Worm (Caenorhabditis elegans) whole organism, L4 larva: ENCODE data around the gene Y61B8A.6.

Source experiments
- F10B5.3 ChIP-seq: sonication (generic microtip); optimal IDR thresholded peaks from 2 replicates; lab custom pipeline; 2016; ENCODE audit warnings: mild to moderate bottlenecking, missing genetic modification characterization, missing compliant biosample characterization
- F37D6.2 ChIP-seq: sonication (generic microtip); optimal IDR thresholded peaks from 2 replicates; lab custom pipeline; 2016; ENCODE audit warnings: mild to moderate bottlenecking, missing genetic modification characterization, missing compliant biosample characterization
- F44E2.7 ChIP-seq: fragments of 200-800 bp; sonication (Bioruptor generic); IDR thresholded peaks from 2 replicates; pipeline ENCODE4 v2.1.2; 2022; ENCODE audit warnings: missing genetic modification characterization, missing compliant biosample characterization
- R02D3.7 ChIP-seq: fragments of 150-350 bp; sonication (generic microtip); optimal IDR thresholded peaks from 3 replicates; lab custom pipeline; 2014; ENCODE audit warnings: missing biosample characterization, missing genetic modification characterization
- T20F7.1 ChIP-seq: fragments of 200-800 bp; sonication (Bioruptor generic); optimal IDR thresholded peaks from 2 replicates; lab custom pipeline; 2018; ENCODE audit warnings: mild to moderate bottlenecking, missing genetic modification characterization, missing compliant biosample characterization
- aha-1 ChIP-seq: fragments of 150-350 bp; peaks from one replicate; lab custom pipeline; 2014; ENCODE audit warnings: missing biosample characterization, missing genetic modification characterization
- aly-2 ChIP-seq: sonication (generic microtip); optimal IDR thresholded peaks from 2 replicates; lab custom pipeline; 2018; ENCODE audit warnings: missing biosample characterization, missing genetic modification characterization
- arid-1 ChIP-seq: fragments of 200-800 bp; sonication (Bioruptor generic); conservative IDR thresholded peaks from 2 replicates; pipeline ENCODE4 v1.3.6; 2022; ENCODE audit warnings: missing genetic modification reagents, missing genetic modification characterization, missing compliant biosample characterization
- attf-4 ChIP-seq: sonication (generic microtip); optimal IDR thresholded peaks from 3 replicates; lab custom pipeline; 2017; ENCODE audit warnings: missing biosample characterization, missing genetic modification characterization
- ceh-28 ChIP-seq: fragments of 150-350 bp; optimal IDR thresholded peaks from 2 replicates; lab custom pipeline; 2014; ENCODE audit warnings: missing biosample characterization, missing genetic modification reagents, missing genetic modification characterization
- ceh-44 ChIP-seq: fragments of 200-800 bp; sonication (Bioruptor generic); IDR thresholded peaks from 2 replicates; pipeline ENCODE4 v1.3.6; 2022; ENCODE audit warnings: missing genetic modification reagents, missing genetic modification characterization, missing compliant biosample characterization
- daf-12 ChIP-seq: fragments of 150-350 bp; optimal IDR thresholded peaks from 2 replicates; lab custom pipeline; 2014; ENCODE audit warnings: missing biosample characterization, missing genetic modification reagents, missing genetic modification characterization
- daf-16 ChIP-seq, 3 experiments: sonication (generic microtip); optimal IDR thresholded peaks; 2 replicates each; lab custom pipeline; 2016 to 2017; ENCODE audit warnings: missing genetic modification characterization in 3 of 3, missing genetic modification reagents in 3 of 3, mild to moderate bottlenecking in 2 of 3, missing compliant biosample characterization in 2 of 3, missing biosample characterization in 1 of 3, moderate library complexity in 1 of 3
- dmd-6 ChIP-seq: fragments of 200-800 bp; sonication (Bioruptor generic); IDR thresholded peaks from 2 replicates; pipeline ENCODE4 v1.3.6; 2022; ENCODE audit warnings: missing genetic modification reagents, missing genetic modification characterization, missing compliant biosample characterization
- egl-27 ChIP-seq: sonication (generic microtip); optimal IDR thresholded peaks from 3 replicates; lab custom pipeline; 2017; ENCODE audit warnings: missing biosample characterization, missing genetic modification reagents, missing genetic modification characterization
- hif-1 ChIP-seq, 2 experiments: sonication (generic microtip); optimal IDR thresholded peaks; 2 replicates each; lab custom pipeline; 2016 to 2017; ENCODE audit warnings: missing compliant biosample characterization in 2 of 2, missing genetic modification characterization in 2 of 2, missing genetic modification reagents in 2 of 2, missing genotype in 2 of 2, mild to moderate bottlenecking in 1 of 2
- hlh-11 ChIP-seq: fragments of 200-800 bp; sonication (Bioruptor generic); optimal IDR thresholded peaks from 2 replicates; lab custom pipeline; 2018; ENCODE audit warnings: mild to moderate bottlenecking, missing genetic modification characterization, missing compliant biosample characterization
- lin-13 ChIP-seq: fragments of 150-350 bp; optimal IDR thresholded peaks from 2 replicates; lab custom pipeline; 2014; ENCODE audit warnings: missing biosample characterization, missing genetic modification reagents, missing genetic modification characterization
- madf-9 ChIP-seq: fragments of 200-800 bp; sonication (Bioruptor generic); conservative IDR thresholded peaks from 2 replicates; pipeline ENCODE4 v1.3.6; 2022; ENCODE audit warnings: missing genetic modification reagents, missing genetic modification characterization, missing compliant biosample characterization
- mdt-29 ChIP-seq: fragments of 200-800 bp; sonication (Bioruptor generic); IDR thresholded peaks from 2 replicates; pipeline ENCODE4 v1.3.6; 2022; ENCODE audit warnings: missing genetic modification reagents, missing genetic modification characterization, missing compliant biosample characterization
- nhr-237 ChIP-seq: sonication (generic microtip); optimal IDR thresholded peaks from 2 replicates; lab custom pipeline; 2017; ENCODE audit warnings: missing biosample characterization, missing genetic modification characterization
- nhr-28 ChIP-seq: fragments of 150-350 bp; optimal IDR thresholded peaks from 2 replicates; lab custom pipeline; 2014; ENCODE audit warnings: missing biosample characterization, missing genetic modification characterization
- nhr-48 ChIP-seq: sonication (generic microtip); optimal IDR thresholded peaks from 2 replicates; lab custom pipeline; 2016; ENCODE audit warnings: mild to moderate bottlenecking, missing genetic modification characterization, missing compliant biosample characterization
- nhr-6 ChIP-seq: fragments of 150-350 bp; optimal IDR thresholded peaks from 2 replicates; lab custom pipeline; 2014; ENCODE audit warnings: missing biosample characterization, missing genetic modification characterization
- php-3 ChIP-seq: fragments of 200-800 bp; sonication (Bioruptor generic); IDR thresholded peaks from 2 replicates; pipeline ENCODE4 v1.3.6; 2022; ENCODE audit warnings: missing genetic modification reagents, missing genetic modification characterization, missing compliant biosample characterization
- pqm-1 ChIP-seq: sonication (generic microtip); optimal IDR thresholded peaks from 2 replicates; lab custom pipeline; 2017; ENCODE audit warnings: missing biosample characterization, missing genetic modification characterization
- saeg-2 ChIP-seq: fragments of 200-800 bp; sonication (Bioruptor generic); IDR thresholded peaks from 2 replicates; pipeline ENCODE4 v1.3.6; 2022; ENCODE audit warnings: missing genetic modification reagents, missing genetic modification characterization, missing compliant biosample characterization
- set-16 ChIP-seq: fragments of 200-800 bp; sonication (Bioruptor generic); IDR thresholded peaks from 2 replicates; pipeline ENCODE4 v1.3.6; 2022; ENCODE audit warnings: missing genetic modification reagents, missing genetic modification characterization, missing compliant biosample characterization
- snpc-4 ChIP-seq: fragments of 150-350 bp; optimal IDR thresholded peaks from 2 replicates; lab custom pipeline; 2014; ENCODE audit warnings: missing biosample characterization, missing genetic modification characterization
- spr-3 ChIP-seq: fragments of 200-800 bp; sonication (Bioruptor generic); optimal IDR thresholded peaks from 2 replicates; lab custom pipeline; 2018; ENCODE audit warnings: mild to moderate bottlenecking, missing genetic modification characterization, missing compliant biosample characterization
- unc-62 ChIP-seq, 3 experiments: fragments of 150-350 bp in 1 of 3; sonication (generic microtip); optimal IDR thresholded peaks in 2 of 3; peaks in 1 of 3; 1 replicate in 1 of 3; 2 replicates in 2 of 3; lab custom pipeline; 2014 to 2017; ENCODE audit warnings: missing biosample characterization in 3 of 3, missing genetic modification characterization in 3 of 3, missing genetic modification reagents in 3 of 3, missing genotype in 1 of 3
- vab-7 ChIP-seq: fragments of 200-800 bp; sonication (Bioruptor generic); IDR thresholded peaks from 2 replicates; pipeline ENCODE4 v1.3.6; 2022; ENCODE audit warnings: missing genetic modification reagents, missing genetic modification characterization, missing compliant biosample characterization
- zfp-2 ChIP-seq: sonication (generic microtip); optimal IDR thresholded peaks from 2 replicates; lab custom pipeline; 2016; ENCODE audit warnings: mild to moderate bottlenecking, missing genetic modification characterization, missing compliant biosample characterization

The Y61B8A.6 gene

ce11 chrV:17240579-17241277 is 11.0 kb upstream of the Y61B8A.6 start:
- TF ChIP-seq unc-62 (GFP tag; optimal IDR thresholded peaks at IDR 0.05 in 1 of 2; lab: Kevin White, UChicago) (peak in 1 of 2 experiments; percentile 5), unc-62 (tag; optimal IDR thresholded peaks at IDR 0.05; lab: Kevin White, UChicago) (no peak), dmd-6 (GFP tag; lab: Robert Waterston, UW) (peak; percentile 8; the same call in 1 of the 2 replicates), aly-2 (tag; lab: Kevin White, UChicago) (no peak), attf-4 (tag; lab: Kevin White, UChicago) (no peak), F44E2.7 (GFP tag; lab: Robert Waterston, UW) (no peak), vab-7 (GFP tag; lab: Robert Waterston, UW) (0 out of 2 replicates have a peak, but pooled peaks have one; percentile 16), pqm-1 (peak; percentile 77), set-16 (GFP tag; lab: Robert Waterston, UW) (peak; percentile 81), nhr-28 (tag; lab: Kevin White, UChicago) (peak; percentile 21), daf-16 (GFP tag; optimal IDR thresholded peaks at IDR 0.05; lab: Kevin White, UChicago) (no peak), daf-16 (tag; optimal IDR thresholded peaks at IDR 0.05; lab: Kevin White, UChicago) (peak; percentile 55), spr-3 (no peak)

ce11 chrV:17241278-17241661 is 10.4 kb upstream of the Y61B8A.6 start:
- no peak for TF ChIP-seq daf-16 (GFP tag; optimal IDR thresholded peaks at IDR 0.05; lab: Kevin White, UChicago)
- TF ChIP-seq daf-16 (tag; optimal IDR thresholded peaks at IDR 0.05; lab: Kevin White, UChicago), result peak; percentile 47
- no peak for TF ChIP-seq saeg-2 (GFP tag; lab: Robert Waterston, UW)
- TF ChIP-seq snpc-4 (tag; lab: Kevin White, UChicago), result no peak
- TF ChIP-seq hlh-11 (tag; lab: Kevin White, UChicago), result peak; percentile 53
- peak; percentile 73 for TF ChIP-seq dmd-6 (GFP tag; lab: Robert Waterston, UW)
- TF ChIP-seq F37D6.2 (tag; lab: Kevin White, UChicago), result no peak
- TF ChIP-seq ceh-28 (tag; lab: Kevin White, UChicago), result no peak
- TF ChIP-seq pqm-1, result peak; percentile 86
- no peak for TF ChIP-seq ceh-44 (GFP tag; lab: Robert Waterston, UW)
- no peak for TF ChIP-seq madf-9 (GFP tag; lab: Robert Waterston, UW)
- TF ChIP-seq lin-13 (GFP tag; lab: Kevin White, UChicago), result no peak
- TF ChIP-seq T20F7.1, result no peak
- peak; percentile 47 for TF ChIP-seq nhr-28 (tag; lab: Kevin White, UChicago)
- TF ChIP-seq aly-2 (tag; lab: Kevin White, UChicago), result no peak
- TF ChIP-seq daf-12 (tag; lab: Kevin White, UChicago), result no peak

- no peak for TF ChIP-seq arid-1
- TF ChIP-seq zfp-2 (tag; lab: Kevin White, UChicago), result no peak
- no peak for TF ChIP-seq aly-2 (tag; lab: Kevin White, UChicago)
- TF ChIP-seq aha-1 (tag; lab: Kevin White, UChicago), result no peak
- TF ChIP-seq F37D6.2 (tag; lab: Kevin White, UChicago), result no peak
- TF ChIP-seq nhr-6, result no peak
- no peak for TF ChIP-seq dmd-6 (GFP tag; lab: Robert Waterston, UW)
- TF ChIP-seq nhr-237, result no peak
- TF ChIP-seq F10B5.3 (tag; lab: Kevin White, UChicago), result no peak
- no peak for TF ChIP-seq egl-27 (tag; lab: Kevin White, UChicago)
Observed at ce11 chrV:17242552-17242951, 9.2 kb upstream of the Y61B8A.6 start, which contains the start of gene Y68A4B.3. Gene Y68A4B.3 (minus strand): TSS chrV:17242652.

- TF ChIP-seq R02D3.7 (tag; lab: Kevin White, UChicago), result no peak
- TF ChIP-seq dmd-6 (GFP tag; lab: Robert Waterston, UW), result 0 out of 2 replicates have a peak, but pooled peaks have one; percentile 7
- TF ChIP-seq pqm-1, result peak; percentile 20
- TF ChIP-seq php-3, result 0 out of 2 replicates have a peak, but pooled peaks have one; percentile 26
Observed at ce11 chrV:17243016-17243415, 8.7 kb upstream of the Y61B8A.6 start.

- TF ChIP-seq nhr-48 (tag; lab: Kevin White, UChicago), result no peak
- TF ChIP-seq hif-1 (tag; optimal IDR thresholded peaks at IDR 0.05; lab: Kevin White, UChicago), result no peak
- no peak for TF ChIP-seq snpc-4 (tag; lab: Kevin White, UChicago)
- no peak for TF ChIP-seq mdt-29 (GFP tag; lab: Robert Waterston, UW)
Observed at ce11 chrV:17245406-17245805, 6.3 kb upstream of the Y61B8A.6 start, which contains the start of gene clec-242. Gene clec-242 (minus strand): TSS chrV:17245506.
